Worm (Caenorhabditis elegans) whole organism, L2 larva: ENCODE measurements around the gene cyp-13A11.

Experiments used
- blmp-1 ChIP-seq: sonication (generic microtip); optimal IDR thresholded peaks from 2 replicates; lab custom pipeline; 2017; ENCODE audit warnings: missing genetic modification characterization, mild to moderate bottlenecking, missing compliant biosample characterization, antibody characterized with exemption, moderate library complexity; ENCODE audit not compliant: insufficient read depth
- fos-1 ChIP-seq: fragments of 150-350 bp; optimal IDR thresholded peaks from 2 replicates; lab custom pipeline; 2014; ENCODE audit warnings: missing biosample characterization, missing genetic modification characterization
- mbf-1 ChIP-seq: sonication (generic microtip); optimal IDR thresholded peaks from 2 replicates; lab custom pipeline; 2017; ENCODE audit warnings: missing biosample characterization, missing genetic modification characterization
- ztf-4 ChIP-seq: fragments of 150-350 bp; optimal IDR thresholded peaks from 2 replicates; lab custom pipeline; 2014; ENCODE audit warnings: missing biosample characterization, missing genetic modification characterization

DNA sequence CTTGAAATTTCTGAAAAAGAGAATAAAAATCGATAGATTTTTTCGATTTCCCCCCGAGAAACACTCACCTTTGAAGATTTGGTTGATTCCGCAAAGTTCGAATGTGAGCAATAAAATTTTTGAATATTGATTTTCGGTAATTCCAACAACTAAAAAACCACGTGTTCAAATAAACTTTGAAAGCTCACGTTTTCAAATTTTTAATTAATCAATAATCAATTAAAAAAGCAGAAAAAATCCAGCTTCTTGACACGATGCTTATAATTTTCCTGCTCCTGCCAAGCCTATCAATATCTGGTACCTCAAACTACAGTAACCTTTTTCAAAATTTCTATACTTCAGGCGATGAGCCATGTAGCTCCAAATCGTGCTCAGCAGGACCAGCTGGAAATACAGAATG lies 33.4 kb upstream of the cyp-13A11 start, which contains the start of gene ZK1010.5:
- TF ChIP-seq mbf-1 (tag; lab: Kevin White, UChicago): no peak
- no peak for TF ChIP-seq fos-1
- TF ChIP-seq ztf-4 (tag; lab: Kevin White, UChicago): no peak
- TF ChIP-seq blmp-1: no peak
